Worm (Caenorhabditis elegans) whole organism, midembryonic: ENCODE measurements around the gene nep-13.

Source experiments
- T22C8.4 ChIP-seq: fragments of 200-800 bp; sonication (Bioruptor generic); IDR thresholded peaks from 2 replicates; pipeline ENCODE4 v1.3.6; 2022; ENCODE audit warnings: missing genetic modification characterization, missing compliant biosample characterization
- cog-1 ChIP-seq: sonication (generic microtip); optimal IDR thresholded peaks from 2 replicates; lab custom pipeline; 2016; ENCODE audit warnings: missing genetic modification characterization, missing compliant biosample characterization
- flt-1 ChIP-seq: fragments of 200-800 bp; sonication (Bioruptor generic); IDR thresholded peaks from 2 replicates; pipeline ENCODE4 v1.3.6; 2022; ENCODE audit warnings: missing genetic modification characterization, missing compliant biosample characterization
- klf-2 ChIP-seq: fragments of 200-800 bp; sonication (Bioruptor generic); conservative IDR thresholded peaks from 2 replicates; pipeline ENCODE4 v1.3.6; 2022; ENCODE audit warnings: missing genetic modification reagents, missing genetic modification characterization, missing compliant biosample characterization
- med-1 ChIP-seq: sonication (generic microtip); optimal IDR thresholded peaks from 2 replicates; lab custom pipeline; 2017; ENCODE audit warnings: missing genetic modification characterization, mild to moderate bottlenecking, missing compliant biosample characterization, antibody characterized with exemption, missing genetic modification reagents; ENCODE audit not compliant: insufficient read depth
- ref-1 ChIP-seq: fragments of 200-800 bp; sonication (Bioruptor generic); conservative IDR thresholded peaks from 2 replicates; pipeline ENCODE4 v1.3.6; 2022; ENCODE audit warnings: missing genetic modification reagents, missing genetic modification characterization, missing compliant biosample characterization
- tab-1 ChIP-seq: fragments of 200-800 bp; sonication (Bioruptor generic); IDR thresholded peaks from 2 replicates; pipeline ENCODE4 v1.3.6; 2022; ENCODE audit warnings: missing genetic modification characterization, missing compliant biosample characterization
- ztf-23 ChIP-seq: fragments of 200-800 bp; sonication (Bioruptor generic); IDR thresholded peaks from 2 replicates; pipeline ENCODE4 v1.3.6; 2022; ENCODE audit warnings: missing genetic modification reagents, missing genetic modification characterization, missing compliant biosample characterization
- ztf-29 ChIP-seq: fragments of 200-800 bp; sonication (Bioruptor generic); IDR thresholded peaks from 2 replicates; pipeline ENCODE4 v1.3.6; 2022; ENCODE audit warnings: missing genetic modification reagents, missing genetic modification characterization, missing compliant biosample characterization

The nep-13 gene

DNA sequence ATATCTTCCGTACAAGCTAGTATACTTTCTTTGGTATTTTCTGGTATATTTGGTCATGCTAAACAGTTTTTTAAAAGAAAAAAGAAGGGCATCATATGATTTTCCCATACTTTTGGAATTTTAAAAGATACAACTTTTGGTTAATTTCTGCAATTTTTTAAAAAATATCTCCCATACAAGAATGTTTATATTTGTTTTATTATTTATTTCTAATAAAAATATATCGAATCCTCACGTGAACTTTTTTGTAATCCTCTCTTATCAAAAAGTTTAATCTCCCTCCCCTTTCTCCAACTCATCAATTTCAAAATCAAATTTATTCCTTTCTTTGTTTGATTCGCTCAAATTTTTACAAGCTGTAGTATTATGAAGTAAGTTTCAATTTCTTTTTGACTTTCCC is at the start of gene nep-13:
Gene nep-13 (plus strand): TSS at position 301 of the 400 bp plus-strand sequence.
- no peak for TF ChIP-seq ref-1
- TF ChIP-seq med-1 (GFP tag; lab: Kevin White, UChicago): no peak
- no peak for TF ChIP-seq klf-2 (GFP tag; lab: Robert Waterston, UW)
- TF ChIP-seq ztf-29 (GFP tag; lab: Robert Waterston, UW): no peak
- TF ChIP-seq ztf-23: no peak
- TF ChIP-seq flt-1 (GFP tag; lab: Robert Waterston, UW): no peak
- TF ChIP-seq tab-1: no peak
- TF ChIP-seq cog-1: no peak
- no peak for TF ChIP-seq T22C8.4 (GFP tag; lab: Robert Waterston, UW)

DNA sequence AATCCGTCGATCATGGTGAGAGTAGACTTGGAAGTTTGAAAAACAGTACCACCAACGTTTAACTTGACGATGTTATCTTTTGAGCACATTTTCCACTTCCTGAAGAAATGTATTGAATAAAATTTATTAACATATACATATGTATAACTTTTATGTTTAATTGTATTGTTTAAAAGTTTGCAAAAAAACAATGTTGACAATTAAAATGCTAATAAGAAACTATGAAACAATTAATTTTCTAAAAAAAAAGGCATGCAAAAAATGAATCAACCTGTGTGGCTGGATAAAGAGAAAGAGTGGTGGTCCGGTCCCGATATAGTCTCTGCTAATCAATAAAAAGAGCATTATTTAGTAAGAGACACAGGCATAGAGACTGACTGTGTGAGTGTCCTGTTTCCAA is 47.7 kb upstream of the nep-13 start, which contains the start of gene C17F4.8:
Gene C17F4.8 (minus strand): TSS at position 101 of the 400 bp plus-strand sequence.
- TF ChIP-seq med-1 (GFP tag; lab: Kevin White, UChicago): no peak

DNA sequence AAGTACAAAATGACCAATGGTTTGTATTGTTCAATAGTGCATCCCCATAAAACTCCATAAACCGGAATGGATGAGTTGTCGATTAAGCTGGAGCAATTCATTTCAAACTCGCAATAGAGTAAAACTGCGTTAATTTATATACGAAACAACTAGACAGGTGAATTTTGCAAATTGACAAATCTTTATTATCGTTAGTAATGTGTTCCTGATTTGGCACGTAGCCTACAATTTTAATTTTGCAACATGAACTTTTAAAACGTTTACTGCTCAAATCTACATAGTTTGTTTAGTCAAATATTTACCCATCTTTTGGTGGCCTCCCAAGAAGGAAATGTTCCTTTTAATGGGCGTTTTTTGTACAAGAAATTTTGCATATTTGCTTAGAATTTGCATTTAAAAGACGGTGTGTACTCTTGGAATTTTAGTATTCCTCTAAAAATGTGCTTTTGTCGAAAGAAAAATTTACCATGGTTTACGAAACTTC is 45.4 kb upstream of the nep-13 start, which contains the start of the genes srz-67 and C17F4.11:
Gene srz-67 (minus strand): TSS at position 101 of the 484 bp plus-strand sequence.
Gene C17F4.11 (plus strand): TSS at position 434 of the 484 bp plus-strand sequence.
- TF ChIP-seq ref-1 (no peak), cog-1 (no peak), T22C8.4 (GFP tag; lab: Robert Waterston, UW) (no peak), tab-1 (no peak), flt-1 (GFP tag; lab: Robert Waterston, UW) (no peak)

DNA sequence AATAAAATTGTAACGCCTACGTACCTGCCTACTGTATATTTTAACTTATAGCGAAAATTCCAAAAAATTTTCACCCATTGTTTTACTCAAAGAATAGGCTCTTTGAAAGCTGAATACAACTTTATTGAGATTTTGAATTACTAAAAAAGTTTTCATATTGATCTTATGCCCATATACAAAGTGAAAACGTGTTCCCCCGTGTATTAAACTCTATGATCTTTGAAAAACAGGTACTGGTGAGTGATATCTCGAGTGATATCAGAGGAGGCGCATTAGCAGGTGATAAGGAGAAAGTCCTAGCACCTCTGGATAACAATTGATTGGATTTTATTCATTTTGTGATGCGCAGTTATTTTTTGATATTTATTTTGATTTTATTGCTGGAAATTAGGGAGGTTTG is 42.2 kb upstream of the nep-13 start, which contains the start of gene C17F4.3:
Gene C17F4.3 (plus strand): TSS at position 301 of the 400 bp plus-strand sequence.
- TF ChIP-seq ref-1 (no peak), ztf-23 (no peak)

DNA sequence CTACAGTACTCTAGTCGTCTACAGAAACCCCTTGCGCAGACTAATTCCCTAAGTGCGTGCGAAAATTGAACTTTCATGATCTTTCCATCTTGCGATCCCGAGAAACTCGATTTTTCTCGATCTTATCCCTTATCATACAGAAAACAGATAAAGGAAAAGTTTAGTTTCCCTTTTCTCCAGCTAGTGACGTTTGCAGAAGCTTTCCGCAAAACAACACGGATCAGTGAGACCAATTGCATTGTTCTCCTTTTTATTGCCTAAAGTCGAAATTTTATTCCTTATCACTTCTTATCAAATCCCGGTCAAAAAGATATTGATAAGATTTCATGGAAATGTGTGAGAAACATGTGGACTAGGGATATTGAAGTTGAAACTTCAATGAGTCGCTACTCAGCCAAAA is 40.6 kb upstream of the nep-13 start:
- TF ChIP-seq ztf-29 (GFP tag; lab: Robert Waterston, UW): no peak
- no peak for TF ChIP-seq flt-1 (GFP tag; lab: Robert Waterston, UW)
- no peak for TF ChIP-seq cog-1
- TF ChIP-seq med-1 (GFP tag; lab: Kevin White, UChicago): no peak
- no peak for TF ChIP-seq klf-2 (GFP tag; lab: Robert Waterston, UW)
- TF ChIP-seq ztf-23: no peak
- no peak for TF ChIP-seq T22C8.4 (GFP tag; lab: Robert Waterston, UW)
- no peak for TF ChIP-seq ref-1
- no peak for TF ChIP-seq tab-1

DNA sequence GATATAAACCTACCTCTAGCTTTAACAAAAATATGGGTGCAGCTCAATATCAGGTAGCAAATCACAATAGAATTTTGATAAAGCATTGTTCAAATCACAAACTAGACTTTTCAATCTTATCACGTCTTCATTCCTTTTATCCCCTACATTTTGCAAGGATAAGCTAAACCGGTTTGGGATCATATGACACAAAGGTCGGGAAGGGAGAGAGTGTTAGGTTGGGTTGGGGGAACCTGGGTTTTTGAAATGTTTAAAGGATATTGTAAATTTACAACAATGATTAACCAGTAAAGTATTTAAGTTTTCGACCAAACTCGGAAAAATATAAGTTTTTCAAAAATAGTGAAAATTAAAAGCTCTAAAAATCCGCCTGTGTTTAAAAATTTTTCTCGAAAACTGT is 38.4 kb upstream of the nep-13 start, which contains the start of gene C17F4.12:
Gene C17F4.12 (minus strand): TSS at position 101 of the 400 bp plus-strand sequence.
- no peak for TF ChIP-seq ztf-23
- TF ChIP-seq flt-1 (GFP tag; lab: Robert Waterston, UW): no peak
- no peak for TF ChIP-seq klf-2 (GFP tag; lab: Robert Waterston, UW)
- TF ChIP-seq T22C8.4 (GFP tag; lab: Robert Waterston, UW): no peak
- no peak for TF ChIP-seq med-1 (GFP tag; lab: Kevin White, UChicago)

DNA sequence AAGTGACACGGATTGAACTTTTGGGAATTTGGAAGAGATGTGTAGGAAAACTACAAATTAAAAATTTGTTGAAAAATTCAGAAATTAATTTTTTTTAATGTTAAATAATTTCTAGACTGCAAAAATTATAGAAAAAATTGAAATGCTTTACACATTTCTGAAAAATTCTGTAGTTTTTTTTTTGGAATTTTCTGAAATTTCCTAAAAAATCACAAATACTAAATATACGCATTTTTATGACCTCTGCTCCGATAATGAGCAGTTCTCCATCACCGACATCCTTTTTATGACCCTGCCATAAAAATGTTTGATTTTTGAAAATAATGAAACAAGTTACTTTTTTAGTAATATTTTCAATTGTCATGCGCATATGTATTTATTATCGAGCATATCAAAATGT is 37.7 kb upstream of the nep-13 start:
- no peak for TF ChIP-seq ztf-29 (GFP tag; lab: Robert Waterston, UW)

DNA sequence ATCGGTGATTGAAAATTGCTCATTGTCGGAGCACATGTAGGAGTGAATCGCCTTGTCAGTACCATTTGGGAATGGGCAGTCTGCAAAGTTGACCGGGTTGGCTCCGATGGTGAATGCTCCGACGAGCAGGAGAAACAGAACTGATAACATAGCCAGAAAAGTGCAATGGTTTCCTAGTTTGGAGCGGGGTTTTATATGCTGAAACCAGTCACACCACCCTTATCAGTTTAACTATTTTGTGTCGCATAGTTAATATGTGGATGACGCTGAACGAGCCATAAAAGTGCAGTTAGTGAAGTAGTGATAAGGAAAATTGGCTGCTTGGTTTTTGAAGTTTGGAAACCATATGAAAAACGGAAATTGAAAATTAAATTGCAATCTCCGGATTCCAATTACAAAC is 36.6 kb upstream of the nep-13 start, which contains the start of gene C17F4.7:
Gene C17F4.7 (minus strand): TSS at position 180 of the 400 bp plus-strand sequence.
- TF ChIP-seq cog-1: no peak
- TF ChIP-seq ztf-29 (GFP tag; lab: Robert Waterston, UW): no peak
- TF ChIP-seq tab-1: no peak
- TF ChIP-seq ztf-23: no peak
- no peak for TF ChIP-seq klf-2 (GFP tag; lab: Robert Waterston, UW)
- TF ChIP-seq T22C8.4 (GFP tag; lab: Robert Waterston, UW): no peak

DNA sequence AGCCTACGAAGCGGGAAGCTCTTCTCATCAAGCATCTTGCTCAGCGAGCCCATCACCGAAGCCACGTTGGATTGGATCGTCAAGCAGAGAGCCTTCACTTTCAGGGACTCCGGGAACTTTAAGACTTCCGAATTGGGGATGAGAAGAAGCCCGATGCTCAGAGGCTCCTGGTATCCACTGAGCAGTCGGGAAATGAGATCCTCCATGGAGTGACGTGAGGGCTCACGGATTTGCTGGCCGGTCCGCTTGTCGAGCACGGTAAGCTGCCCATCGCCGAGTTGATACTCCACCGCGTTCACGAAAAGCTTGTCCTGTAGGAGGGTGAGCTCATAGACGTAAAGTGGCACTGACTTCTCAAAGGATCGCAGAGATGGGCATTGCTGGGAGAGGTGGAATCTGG is 34.9 kb upstream of the nep-13 start:
- TF ChIP-seq T22C8.4 (GFP tag; lab: Robert Waterston, UW) (no peak), ztf-29 (GFP tag; lab: Robert Waterston, UW) (no peak), flt-1 (GFP tag; lab: Robert Waterston, UW) (no peak), ref-1 (no peak), tab-1 (no peak), med-1 (GFP tag; lab: Kevin White, UChicago) (no peak), klf-2 (GFP tag; lab: Robert Waterston, UW) (no peak), cog-1 (no peak), ztf-23 (no peak)

DNA sequence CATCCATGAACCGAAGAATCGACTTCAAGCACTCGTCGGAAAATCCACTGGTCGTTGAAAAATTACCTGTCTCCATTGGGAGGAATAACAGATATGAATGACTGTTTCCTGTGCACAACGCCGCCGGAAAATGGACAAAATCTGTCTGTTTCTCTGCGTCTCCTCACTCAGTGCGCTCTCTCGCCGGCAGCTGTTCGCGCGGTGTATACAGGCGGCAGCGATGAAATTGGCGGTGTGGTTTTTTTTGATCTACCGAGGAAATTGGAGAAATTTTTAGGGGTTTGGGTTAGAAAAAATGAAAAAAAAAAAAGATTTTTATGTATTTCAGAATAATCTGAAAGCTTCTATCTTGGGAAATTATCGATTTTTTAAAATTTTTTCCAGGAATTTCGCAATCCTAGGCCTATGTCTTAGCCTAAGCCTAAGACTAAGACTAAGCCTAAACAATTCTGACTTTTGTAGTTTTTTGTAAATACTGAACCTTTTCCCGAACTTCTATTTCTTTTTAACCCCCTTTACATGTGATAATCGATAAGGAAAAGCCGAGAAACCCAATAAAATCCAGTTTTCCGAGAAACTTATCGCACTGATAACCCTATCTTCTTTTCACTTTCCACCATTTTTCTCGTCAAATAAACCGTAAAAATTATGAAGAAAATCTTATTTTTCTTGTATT is 34.3 kb upstream of the nep-13 start, which contains the start of the genes fbxc-50 and C17F4.2:
Gene fbxc-50 (minus strand): TSS at position 81 of the 676 bp plus-strand sequence.
Gene C17F4.2 (plus strand): TSS at position 626 of the 676 bp plus-strand sequence.
- TF ChIP-seq med-1 (GFP tag; lab: Kevin White, UChicago) (no peak), ztf-23 (no peak), T22C8.4 (GFP tag; lab: Robert Waterston, UW) (0 out of 2 replicates have a peak, but pooled peaks have one; percentile 36), flt-1 (GFP tag; lab: Robert Waterston, UW) (no peak), cog-1 (no peak), tab-1 (no peak), ref-1 (no peak)

DNA sequence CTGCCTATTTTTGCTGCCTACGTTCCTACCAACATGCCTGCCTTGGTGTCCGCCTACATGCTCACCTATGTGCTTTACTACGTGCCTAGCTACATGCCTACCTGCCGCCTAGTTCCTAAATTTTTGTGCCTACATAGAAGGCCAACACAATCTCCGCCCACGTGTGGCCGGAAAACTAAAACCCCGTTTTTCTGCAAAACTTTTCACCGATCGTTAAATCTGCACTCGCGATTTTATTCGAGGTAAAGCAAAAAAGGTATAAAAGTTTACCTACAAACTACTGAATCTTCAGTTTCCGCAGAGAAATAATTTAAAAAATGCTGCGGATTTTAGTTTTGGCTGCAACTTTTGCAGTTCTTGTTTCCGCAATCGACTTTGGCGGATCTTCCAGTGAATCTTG is 33.0 kb upstream of the nep-13 start, which contains the start of gene clec-124:
Gene clec-124 (plus strand): TSS at position 301 of the 400 bp plus-strand sequence.
- TF ChIP-seq ref-1: no peak
- TF ChIP-seq flt-1 (GFP tag; lab: Robert Waterston, UW): no peak
- no peak for TF ChIP-seq med-1 (GFP tag; lab: Kevin White, UChicago)
- TF ChIP-seq ztf-29 (GFP tag; lab: Robert Waterston, UW): no peak
- TF ChIP-seq klf-2 (GFP tag; lab: Robert Waterston, UW): no peak
- no peak for TF ChIP-seq T22C8.4 (GFP tag; lab: Robert Waterston, UW)
- TF ChIP-seq cog-1: no peak
- TF ChIP-seq tab-1: no peak
- no peak for TF ChIP-seq ztf-23
